Fruit fly (Drosophila melanogaster): ENCODE data around the gene CG8100.

The CG8100 gene

DNA sequence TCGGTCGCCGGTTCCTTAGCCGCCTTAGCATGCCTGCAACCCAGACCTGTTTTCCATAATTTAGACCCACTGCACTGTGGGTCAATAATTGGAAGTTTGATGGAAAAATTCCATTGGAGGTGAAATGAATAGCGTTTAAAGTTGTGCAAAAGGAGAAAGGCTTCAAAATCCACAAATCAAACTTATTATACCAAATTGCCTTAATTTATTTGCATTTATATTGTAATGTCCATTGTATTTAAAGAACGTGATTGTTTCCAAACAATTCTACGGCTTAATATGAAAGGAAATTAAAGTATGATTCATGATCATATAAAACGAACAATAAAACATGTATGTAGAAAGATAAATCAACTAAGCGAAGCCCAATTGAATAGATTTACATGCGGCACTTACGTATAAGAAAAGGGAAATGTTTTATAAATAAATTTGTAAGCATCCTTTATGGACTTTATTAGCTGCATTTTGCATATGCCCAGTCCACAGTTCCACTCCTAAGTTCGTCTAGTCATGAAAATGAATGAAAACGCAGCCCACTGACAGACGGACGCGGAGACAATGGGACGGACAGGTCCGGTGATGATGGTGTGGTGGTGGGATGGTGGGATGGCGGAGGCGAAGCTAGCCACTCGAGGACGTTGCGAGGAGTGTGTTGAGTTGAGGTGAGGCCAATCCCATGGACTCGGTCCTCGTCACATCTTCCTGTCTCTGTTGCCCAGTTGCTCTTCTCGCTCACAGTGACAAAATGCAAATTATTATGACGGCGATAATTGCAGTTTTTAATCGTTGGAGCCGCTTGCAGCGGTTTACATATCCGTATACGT is 20.0 kb upstream of the CG8100 start:
- no peak for TF ChIP-seq CTCF (optimal IDR thresholded peaks at IDR 0.05)

dm6 chr3L:14064065-14064414 is 19.4 kb upstream of the CG8100 start:
- no peak for TF ChIP-seq CTCF (optimal IDR thresholded peaks at IDR 0.05)
- TF ChIP-seq CG8478 (optimal IDR thresholded peaks at IDR 0.05): no peak

DNA sequence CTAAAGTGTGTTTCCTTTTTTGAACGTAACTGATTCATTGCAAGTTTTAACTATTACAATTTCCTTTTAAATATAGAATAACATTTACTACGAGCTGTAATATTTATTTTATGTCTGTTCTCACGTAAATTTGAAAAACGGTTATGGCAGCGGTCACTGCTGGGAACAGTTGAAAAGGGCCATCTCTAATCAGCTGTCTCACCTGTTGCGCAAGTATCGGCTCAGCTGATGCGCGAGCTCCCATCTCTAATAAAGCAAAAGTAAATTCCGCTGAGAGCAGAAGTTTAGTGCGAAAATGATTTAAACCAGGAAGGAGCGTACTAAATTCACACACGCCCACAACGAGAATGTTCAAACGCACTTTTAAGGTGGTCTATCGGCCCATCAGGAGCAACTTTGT is 11.8 kb upstream of the CG8100 start, which contains the start of gene Pex1:
Pex1 (plus strand) TSS at position 272 of the 400 bp plus-strand sequence.
- TF ChIP-seq CG8478 (optimal IDR thresholded peaks at IDR 0.05) (no peak), CTCF (optimal IDR thresholded peaks at IDR 0.05) (peak in 1 of 2 experiments; percentile 17)

DNA sequence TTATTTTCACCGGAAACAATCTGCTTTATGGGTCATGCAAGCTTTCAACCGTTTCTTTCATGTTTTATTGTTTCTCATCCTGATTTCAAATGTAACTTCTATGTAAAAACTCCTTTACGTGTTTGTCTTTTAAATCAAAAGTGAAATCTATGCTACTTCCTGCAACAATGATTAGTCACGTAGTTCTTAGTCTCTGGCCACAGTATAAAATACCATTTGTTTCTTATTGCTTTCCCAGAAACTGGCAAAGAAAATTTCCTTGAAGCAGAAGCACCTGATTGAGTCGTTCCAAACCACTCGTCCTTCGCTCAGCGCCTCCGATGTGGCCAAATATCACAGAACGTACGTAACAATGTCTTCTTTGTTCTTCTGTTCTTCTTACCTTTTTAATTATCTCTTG is 7.9 kb upstream of the CG8100 start, which contains the start of gene btl:
btl (plus strand) TSS at position 301 of the 400 bp plus-strand sequence.
- TF ChIP-seq CG8478 (optimal IDR thresholded peaks at IDR 0.05): no peak
- TF ChIP-seq CTCF (optimal IDR thresholded peaks at IDR 0.05): no peak

- TF ChIP-seq CTCF (optimal IDR thresholded peaks at IDR 0.05) (no peak), CG8478 (optimal IDR thresholded peaks at IDR 0.05) (no peak)
Observed at dm6 chr3L:14076559-14076958, 6.9 kb upstream of the CG8100 start.

DNA sequence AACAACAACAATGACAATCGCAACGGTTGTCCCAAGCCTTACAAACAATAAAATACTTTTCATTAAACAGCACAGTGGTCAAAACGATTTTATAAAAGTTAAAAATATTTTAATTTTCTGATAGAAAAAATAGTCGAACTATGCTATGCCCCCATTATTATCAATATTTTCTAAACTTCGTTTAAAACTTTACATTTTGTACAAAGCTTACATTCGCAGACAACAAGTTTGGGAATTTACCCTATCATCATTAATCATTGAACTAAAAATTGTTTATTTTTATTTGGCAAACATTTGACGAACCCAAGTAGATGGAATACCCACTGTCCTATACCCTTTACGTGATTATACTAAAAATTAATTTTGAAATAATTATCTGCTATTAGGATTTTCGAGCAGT is 5.2 kb upstream of the CG8100 start:
- TF ChIP-seq CTCF (optimal IDR thresholded peaks at IDR 0.05): no peak
- no peak for TF ChIP-seq CG8478 (optimal IDR thresholded peaks at IDR 0.05)

dm6 chr3L:14079224-14079623 is 4.2 kb upstream of the CG8100 start:
- no peak for TF ChIP-seq CG8478 (optimal IDR thresholded peaks at IDR 0.05)
- TF ChIP-seq CTCF (optimal IDR thresholded peaks at IDR 0.05): no peak

- TF ChIP-seq CTCF (optimal IDR thresholded peaks at IDR 0.05): no peak
- TF ChIP-seq CG8478 (optimal IDR thresholded peaks at IDR 0.05): no peak
Observed at dm6 chr3L:14086225-14086624, 2.8 kb downstream of the CG8100 start.

- TF ChIP-seq CG8478 (optimal IDR thresholded peaks at IDR 0.05): no peak
- TF ChIP-seq CTCF (optimal IDR thresholded peaks at IDR 0.05): no peak
Observed at dm6 chr3L:14089010-14089409, 5.6 kb downstream of the CG8100 start.

DNA sequence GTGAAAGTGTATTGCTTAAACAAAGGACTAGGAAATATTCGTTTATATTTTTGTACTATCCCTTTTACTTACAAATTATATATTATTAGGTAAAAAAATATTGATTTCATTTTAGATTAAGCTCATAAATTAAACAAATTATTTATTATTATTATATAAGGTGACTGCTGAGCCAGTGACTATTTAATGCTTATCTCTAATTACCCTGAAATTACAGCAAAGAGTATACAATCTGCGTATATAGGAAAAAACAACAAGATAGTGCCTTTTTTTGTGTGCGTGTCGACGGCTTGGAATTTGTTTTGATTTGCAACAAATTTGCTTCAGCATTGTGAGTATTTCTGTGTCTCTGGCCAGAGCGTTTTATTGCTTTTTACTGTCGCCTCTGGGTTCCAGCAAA is 6.1 kb downstream of the CG8100 start:
- TF ChIP-seq CG8478 (optimal IDR thresholded peaks at IDR 0.05) (no peak), CTCF (optimal IDR thresholded peaks at IDR 0.05) (no peak)

- TF ChIP-seq CTCF (optimal IDR thresholded peaks at IDR 0.05) (no peak), CG8478 (optimal IDR thresholded peaks at IDR 0.05) (no peak)
Observed at dm6 chr3L:14097941-14098545, 14.6 kb downstream of the CG8100 start, which contains the start of gene Fbp1. Gene Fbp1, minus strand, starts transcription at chr3L:14098053.

DNA sequence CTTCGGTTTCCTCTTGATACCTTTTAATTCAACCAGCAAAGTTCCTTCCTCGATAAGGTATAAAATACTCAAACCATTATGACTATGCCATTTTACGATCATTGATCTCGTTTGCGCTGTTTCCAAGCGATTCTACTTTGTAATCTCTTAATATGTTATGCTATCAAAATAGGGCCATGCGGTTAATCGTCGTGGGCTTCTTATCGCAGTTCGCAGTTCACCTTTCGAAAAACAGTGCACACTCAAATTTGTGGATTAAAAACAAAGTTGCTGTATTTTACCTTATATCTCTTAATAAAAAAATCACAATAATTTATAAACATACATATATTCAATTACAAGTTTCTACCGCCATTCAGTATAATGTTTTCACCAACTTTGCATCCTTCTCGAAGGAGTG is 16.6 kb downstream of the CG8100 start:
- TF ChIP-seq CTCF (optimal IDR thresholded peaks at IDR 0.05) (no peak), CG8478 (optimal IDR thresholded peaks at IDR 0.05) (no peak)

DNA sequence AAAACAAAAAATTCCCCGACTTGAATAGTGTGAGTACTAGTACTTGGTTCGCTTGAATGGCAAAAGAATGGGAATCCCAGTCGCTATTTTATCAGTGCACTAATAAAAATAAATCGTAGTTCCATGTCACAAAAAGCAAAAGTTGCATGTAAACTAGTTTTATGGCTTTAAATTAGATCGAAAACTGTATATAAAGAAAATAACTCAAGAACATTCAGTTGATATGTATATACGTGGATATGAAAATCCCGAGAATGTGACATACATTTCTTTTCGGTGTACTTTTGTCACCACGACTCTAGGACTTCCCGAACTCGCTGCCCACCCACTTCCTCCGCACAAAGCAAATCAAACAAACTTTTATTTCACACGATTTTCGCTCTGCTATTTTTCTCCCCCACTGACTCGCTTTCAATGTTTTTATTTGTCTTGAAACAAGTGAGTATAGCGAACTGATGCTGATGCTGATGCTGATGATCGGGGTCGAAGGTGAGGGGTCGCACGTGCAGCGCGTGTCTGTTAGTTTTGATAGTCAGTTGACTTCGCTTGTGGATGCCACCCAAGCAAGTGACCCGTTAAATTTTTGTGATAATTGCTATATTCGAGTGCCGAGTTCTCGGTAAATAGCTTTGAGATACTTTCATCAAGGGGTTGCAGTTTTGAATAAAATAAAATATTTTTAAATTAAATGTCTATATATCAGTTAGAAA is 18.2 kb downstream of the CG8100 start:
- TF ChIP-seq CG8478 (optimal IDR thresholded peaks at IDR 0.05) (no peak), CTCF (optimal IDR thresholded peaks at IDR 0.05) (no peak)

DNA sequence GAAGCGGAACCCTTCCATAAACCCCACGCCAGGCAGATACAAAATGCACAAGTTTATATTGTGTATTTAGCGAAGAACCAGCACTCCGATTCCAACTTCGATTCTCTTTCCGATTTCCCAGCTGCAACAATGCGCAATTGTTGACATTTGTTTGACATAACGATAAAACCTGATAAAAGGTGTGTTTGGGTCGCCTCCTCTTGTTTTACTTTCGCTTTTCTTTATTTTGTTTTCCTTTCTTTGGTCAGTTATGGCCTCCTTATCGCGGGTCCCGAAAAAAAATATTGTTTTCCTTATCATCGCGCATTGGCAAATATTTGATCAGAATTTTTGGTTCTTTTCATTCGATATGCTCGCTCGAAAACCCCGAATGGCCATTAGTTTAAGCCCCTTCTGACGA is 21.6 kb downstream of the CG8100 start:
- no peak for TF ChIP-seq CG8478 (optimal IDR thresholded peaks at IDR 0.05)
- TF ChIP-seq CTCF (optimal IDR thresholded peaks at IDR 0.05): no peak

dm6 chr3L:14108068-14108520 is 24.7 kb downstream of the CG8100 start, which contains the start of gene Sox21a:
Gene Sox21a, minus strand, starts transcription at chr3L:14108118.
- TF ChIP-seq CTCF (optimal IDR thresholded peaks at IDR 0.05) (peak in 1 of 2 experiments; percentile 24), CG8478 (optimal IDR thresholded peaks at IDR 0.05) (no peak)
